Fruit fly (Drosophila melanogaster) whole organism, embryonic: ENCODE results near the gene Glut4EF.

ENCODE experiments used
- D19B ChIP-seq: fragments of 200-800 bp; sonication (Bioruptor generic); optimal IDR thresholded peaks from 2 replicates; lab custom pipeline; 2017; ENCODE audit warnings: missing biosample characterization, mild to moderate bottlenecking, missing genetic modification characterization
- Elba2 ChIP-seq: fragments of 200-800 bp; sonication (Bioruptor generic); optimal IDR thresholded peaks from 3 replicates; lab custom pipeline; 2016; ENCODE audit warnings: missing biosample characterization, missing genetic modification characterization
- grn ChIP-seq: fragments of 200-800 bp; sonication (Bioruptor generic); optimal IDR thresholded peaks from 3 replicates; lab custom pipeline; 2017; ENCODE audit warnings: missing biosample characterization, missing genetic modification characterization
- kay ChIP-seq: fragments of 200-800 bp; sonication (Bioruptor generic); optimal IDR thresholded peaks from 2 replicates; lab custom pipeline; 2016; ENCODE audit warnings: missing biosample characterization, missing genetic modification characterization
- slbo ChIP-seq: fragments of 200-800 bp; sonication (Bioruptor generic); IDR thresholded peaks from 2 replicates; pipeline ENCODE4 v1.3.6; 2022; ENCODE audit warnings: missing biosample characterization, missing genetic modification characterization
- wdn ChIP-seq: fragments of 200-800 bp; sonication (Bioruptor generic); IDR thresholded peaks from 2 replicates; pipeline ENCODE4 v1.3.6; 2022; ENCODE audit warnings: missing biosample characterization, missing genetic modification characterization

- no peak for TF ChIP-seq kay
- TF ChIP-seq D19B = no peak
- TF ChIP-seq grn (GFP tag; lab: Kevin White, UChicago) = no peak
- TF ChIP-seq slbo (GFP tag; lab: Robert Waterston, UW) = no peak
- TF ChIP-seq Elba2 (GFP tag; lab: Kevin White, UChicago) = no peak
- no peak for TF ChIP-seq wdn
Observed at dm6 chr3R:9882019-9882418, 7.5 kb downstream of the Glut4EF start.
